Worm (Caenorhabditis elegans) whole organism, L1 larva: ENCODE results near the gene uda-1.

ENCODE experiments used
- C16A3.4 ChIP-seq: fragments of 150-350 bp; optimal IDR thresholded peaks from 2 replicates; lab custom pipeline; 2014; ENCODE audit warnings: missing biosample characterization, missing genetic modification characterization
- C34B4.2 ChIP-seq: sonication (generic microtip); optimal IDR thresholded peaks from 2 replicates; lab custom pipeline; 2017; ENCODE audit warnings: mild to moderate bottlenecking, missing genetic modification characterization, missing compliant biosample characterization
- aly-2 ChIP-seq: fragments of 150-350 bp; optimal IDR thresholded peaks from 2 replicates; lab custom pipeline; 2014; ENCODE audit warnings: missing biosample characterization, missing genetic modification characterization
- ama-1 ChIP-seq: fragments of 150-350 bp; optimal IDR thresholded peaks from 2 replicates; lab custom pipeline; 2014
- blmp-1 ChIP-seq: fragments of 150-350 bp; optimal IDR thresholded peaks from 2 replicates; lab custom pipeline; 2014; ENCODE audit warnings: missing biosample characterization, missing genetic modification characterization
- ceh-63 ChIP-seq: fragments of 200-800 bp; sonication (Bioruptor generic); optimal IDR thresholded peaks from 2 replicates; lab custom pipeline; 2018; ENCODE audit warnings: mild to moderate bottlenecking, missing genetic modification characterization, missing compliant biosample characterization
- ceh-82 ChIP-seq, 3 experiments: fragments of 150-350 bp in 1 of 3; sonication (generic microtip) in 2 of 3; optimal IDR thresholded peaks; 2 replicates each; lab custom pipeline; 2014 to 2017; ENCODE audit warnings: missing biosample characterization in 3 of 3, missing genetic modification characterization in 3 of 3
- ceh-90 ChIP-seq: sonication (generic microtip); optimal IDR thresholded peaks from 2 replicates; lab custom pipeline; 2016; ENCODE audit warnings: missing genetic modification characterization, missing compliant biosample characterization
- ces-1 ChIP-seq: fragments of 150-350 bp; optimal IDR thresholded peaks from 2 replicates; lab custom pipeline; 2014; ENCODE audit warnings: missing biosample characterization, missing genetic modification reagents, missing genetic modification characterization
- dpl-1 ChIP-seq, 3 experiments: fragments of 150-350 bp in 2 of 3; sonication (generic microtip) in 1 of 3; optimal IDR thresholded peaks; 2 replicates each; lab custom pipeline; 2014 to 2017; ENCODE audit warnings: missing biosample characterization in 3 of 3, missing genetic modification characterization in 3 of 3, missing genetic modification reagents in 3 of 3
- dsc-1 ChIP-seq: sonication (generic microtip); optimal IDR thresholded peaks from 2 replicates; lab custom pipeline; 2016; ENCODE audit warnings: mild to moderate bottlenecking, missing genetic modification characterization, missing compliant biosample characterization
- efl-1 ChIP-seq, 4 experiments: fragments of 150-350 bp; optimal IDR thresholded peaks in 3 of 4; peaks in 1 of 4; 1 replicate in 1 of 4; 2 replicates in 3 of 4; lab custom pipeline; 2014; ENCODE audit warnings: missing biosample characterization in 2 of 4, missing genetic modification characterization in 2 of 4, missing genetic modification reagents in 2 of 4
- efl-3 ChIP-seq: fragments of 200-800 bp; sonication (Bioruptor generic); optimal IDR thresholded peaks from 2 replicates; lab custom pipeline; 2018; ENCODE audit warnings: mild to moderate bottlenecking, missing genetic modification characterization, missing compliant biosample characterization
- egl-27 ChIP-seq, 2 experiments: fragments of 150-350 bp in 1 of 2; sonication (generic microtip); optimal IDR thresholded peaks; 3 replicates each; lab custom pipeline; 2017 to 2018; ENCODE audit warnings: missing biosample characterization in 2 of 2, missing genetic modification characterization in 2 of 2, missing genetic modification reagents in 2 of 2
- elt-2 ChIP-seq: sonication (generic microtip); optimal IDR thresholded peaks from 2 replicates; lab custom pipeline; 2016; ENCODE audit warnings: missing genetic modification characterization, mild to moderate bottlenecking, inconsistent platforms, missing compliant biosample characterization, missing genetic modification reagents
- elt-3 ChIP-seq, 6 experiments: fragments of 150-350 bp in 1 of 6; sonication (generic microtip); optimal IDR thresholded peaks; 2 replicates each; lab custom pipeline; 2017 to 2018; ENCODE audit warnings: missing biosample characterization in 6 of 6, missing genetic modification characterization in 6 of 6, inconsistent platforms in 1 of 6
- fkh-8 ChIP-seq: sonication (generic microtip); optimal IDR thresholded peaks from 2 replicates; lab custom pipeline; 2016; ENCODE audit warnings: mild to moderate bottlenecking, missing genetic modification characterization, missing compliant biosample characterization
- grh-1 ChIP-seq: fragments of 200-800 bp; sonication (Bioruptor generic); IDR thresholded peaks from 2 replicates; pipeline ENCODE4 v1.3.6; 2022; ENCODE audit warnings: missing genetic modification reagents, missing genetic modification characterization, missing compliant biosample characterization
- hlh-17 ChIP-seq: fragments of 200-800 bp; sonication (Bioruptor generic); optimal IDR thresholded peaks from 2 replicates; lab custom pipeline; 2018; ENCODE audit warnings: missing genetic modification characterization, mild to moderate bottlenecking, missing compliant biosample characterization, moderate library complexity, borderline replicate concordance
- irx-1 ChIP-seq: sonication (generic microtip); optimal IDR thresholded peaks from 2 replicates; lab custom pipeline; 2016; ENCODE audit warnings: missing genetic modification characterization, missing compliant biosample characterization
- lin-14 ChIP-seq: fragments of 200-800 bp; sonication (Bioruptor generic); optimal IDR thresholded peaks from 2 replicates; lab custom pipeline; 2018; ENCODE audit warnings: mild to moderate bottlenecking, missing genetic modification characterization, moderate library complexity, missing compliant biosample characterization
- lin-35 ChIP-seq, 2 experiments: fragments of 150-350 bp; optimal IDR thresholded peaks; 2 replicates each; lab custom pipeline; 2014; ENCODE audit warnings: missing biosample characterization in 2 of 2, missing genetic modification characterization in 2 of 2, missing genetic modification reagents in 2 of 2
- lir-3 ChIP-seq: sonication (generic microtip); optimal IDR thresholded peaks from 2 replicates; lab custom pipeline; 2016; ENCODE audit warnings: mild to moderate bottlenecking, missing genetic modification characterization, moderate library complexity, missing compliant biosample characterization; ENCODE audit not compliant: poor library complexity
- lsy-2 ChIP-seq, 2 experiments: fragments of 150-350 bp; optimal IDR thresholded peaks; 2 replicates each; lab custom pipeline; 2014; ENCODE audit warnings: missing biosample characterization in 2 of 2, missing genetic modification characterization in 2 of 2
- mef-2 ChIP-seq: fragments of 150-350 bp; optimal IDR thresholded peaks from 2 replicates; lab custom pipeline; 2014; ENCODE audit warnings: missing biosample characterization, missing genetic modification characterization
- nhr-12 ChIP-seq: sonication (generic microtip); optimal IDR thresholded peaks from 2 replicates; lab custom pipeline; 2017; ENCODE audit warnings: missing biosample characterization, missing genetic modification characterization
- nhr-19 ChIP-seq: fragments of 200-800 bp; sonication (Bioruptor generic); conservative IDR thresholded peaks from 2 replicates; pipeline ENCODE4 v1.3.6; 2022; ENCODE audit warnings: missing genetic modification characterization, missing compliant biosample characterization
- nhr-28 ChIP-seq: fragments of 150-350 bp; optimal IDR thresholded peaks from 2 replicates; lab custom pipeline; 2014; ENCODE audit warnings: missing biosample characterization, missing genetic modification characterization
- nhr-71 ChIP-seq: sonication (generic microtip); optimal IDR thresholded peaks from 2 replicates; lab custom pipeline; 2016; ENCODE audit warnings: mild to moderate bottlenecking, missing genetic modification characterization, moderate library complexity, missing compliant biosample characterization
- nhr-76 ChIP-seq: sonication (generic microtip); optimal IDR thresholded peaks from 2 replicates; lab custom pipeline; 2017; ENCODE audit warnings: missing biosample characterization, missing genetic modification characterization
- nhr-77 ChIP-seq: fragments of 150-350 bp; optimal IDR thresholded peaks from 2 replicates; lab custom pipeline; 2014; ENCODE audit warnings: missing biosample characterization, missing genetic modification characterization
- nhr-84 ChIP-seq: sonication (generic microtip); optimal IDR thresholded peaks from 2 replicates; lab custom pipeline; 2017; ENCODE audit warnings: missing biosample characterization, missing genetic modification characterization
- nhr-85 ChIP-seq: sonication (generic microtip); peaks from one replicate; lab custom pipeline; 2016; ENCODE audit warnings: missing genetic modification characterization, inconsistent platforms, missing compliant biosample characterization
- nhr-90 ChIP-seq: sonication (generic microtip); optimal IDR thresholded peaks from 2 replicates; lab custom pipeline; 2016; ENCODE audit warnings: mild to moderate bottlenecking, missing genetic modification characterization, missing compliant biosample characterization; ENCODE audit not compliant: poor library complexity
- pag-3 ChIP-seq: sonication (generic microtip); optimal IDR thresholded peaks from 2 replicates; lab custom pipeline; 2017; ENCODE audit warnings: missing genetic modification characterization, mild to moderate bottlenecking, missing compliant biosample characterization, antibody characterized with exemption, borderline replicate concordance; ENCODE audit not compliant: insufficient read depth
- pqm-1 ChIP-seq: sonication (generic microtip); optimal IDR thresholded peaks from 3 replicates; lab custom pipeline; 2017; ENCODE audit warnings: missing biosample characterization, missing genetic modification characterization
- rnt-1 ChIP-seq: sonication (generic microtip); optimal IDR thresholded peaks from 2 replicates; lab custom pipeline; 2016; ENCODE audit warnings: mild to moderate bottlenecking, missing genetic modification characterization, moderate library complexity, missing compliant biosample characterization
- snu-23 ChIP-seq: sonication (generic microtip); optimal IDR thresholded peaks from 2 replicates; lab custom pipeline; 2016; ENCODE audit warnings: missing genetic modification characterization, missing compliant biosample characterization
- tlp-1 ChIP-seq: fragments of 150-350 bp; optimal IDR thresholded peaks from 2 replicates; lab custom pipeline; 2014; ENCODE audit warnings: missing biosample characterization, missing genetic modification characterization
- unc-130 ChIP-seq: fragments of 150-350 bp; optimal IDR thresholded peaks from 2 replicates; lab custom pipeline; 2017; ENCODE audit warnings: missing biosample characterization, missing genetic modification characterization, inconsistent platforms
- unc-30 ChIP-seq: sonication (generic microtip); optimal IDR thresholded peaks from 2 replicates; lab custom pipeline; 2017; ENCODE audit warnings: missing biosample characterization, missing genetic modification characterization
- vab-15 ChIP-seq: sonication (generic microtip); optimal IDR thresholded peaks from 2 replicates; lab custom pipeline; 2017; ENCODE audit warnings: missing genotype, mild to moderate bottlenecking, missing genetic modification characterization, missing compliant biosample characterization
- zip-4 ChIP-seq: fragments of 200-800 bp; sonication (Bioruptor generic); optimal IDR thresholded peaks from 2 replicates; lab custom pipeline; 2018; ENCODE audit warnings: mild to moderate bottlenecking, missing genetic modification characterization, moderate library complexity, missing compliant biosample characterization
- ztf-4 ChIP-seq: fragments of 150-350 bp; optimal IDR thresholded peaks from 2 replicates; lab custom pipeline; 2014; ENCODE audit warnings: missing biosample characterization, missing genetic modification characterization

uda-1 gene

ce11 chrV:10012639-10013038, 8.1 kb downstream of the uda-1 start:
- no peak for TF ChIP-seq mef-2 (tag; lab: Kevin White, UChicago)
- TF ChIP-seq pag-3 (tag; lab: Kevin White, UChicago) = peak; percentile 41
- peak in 1 of 2 experiments; percentile 33 for TF ChIP-seq lin-35 (GFP tag; optimal IDR thresholded peaks at IDR 0.05; lab: Kevin White, UChicago)
- TF ChIP-seq nhr-84 (tag; lab: Kevin White, UChicago) = no peak
- no peak for TF ChIP-seq nhr-28 (tag; lab: Kevin White, UChicago)
- TF ChIP-seq elt-3 (tag; optimal IDR thresholded peaks at IDR 0.05; lab: Kevin White, UChicago) = peak in 5 of 6 experiments; percentile 71 to 98 (median 80)
- TF ChIP-seq elt-2 (tag; lab: Kevin White, UChicago) = peak; percentile 42
- peak; percentile 42 for TF ChIP-seq lin-14 (GFP tag; lab: Kevin White, UChicago)
- TF ChIP-seq blmp-1 (tag; lab: Kevin White, UChicago) = peak; percentile 65

ce11 chrV:10018291-10018690, 13.7 kb downstream of the uda-1 start:
- TF ChIP-seq ama-1 (lab: Kevin White, UChicago) (no peak), C34B4.2 (no peak), elt-3 (tag; optimal IDR thresholded peaks at IDR 0.05; lab: Kevin White, UChicago) (no peak), C16A3.4 (tag; lab: Kevin White, UChicago) (no peak), nhr-12 (no peak), irx-1 (tag; lab: Kevin White, UChicago) (no peak), ztf-4 (no peak), unc-130 (tag; lab: Kevin White, UChicago) (no peak), aly-2 (no peak)
- TF ChIP-seq, all 84 proteins: peak for 0

ce11 chrV:10019083-10019624, 14.6 kb downstream of the uda-1 start:
- TF ChIP-seq irx-1 (tag; lab: Kevin White, UChicago) (no peak), nhr-85 (tag; lab: Kevin White, UChicago) (no peak), snu-23 (GFP tag; lab: Kevin White, UChicago) (no peak), nhr-76 (tag; lab: Kevin White, UChicago) (no peak), pqm-1 (tag; lab: Kevin White, UChicago) (no peak), grh-1 (no peak), zip-4 (GFP tag; lab: Kevin White, UChicago) (no peak)

ce11 chrV:10019934-10020333, 15.4 kb downstream of the uda-1 start:
- TF ChIP-seq C16A3.4 (tag; lab: Kevin White, UChicago) (no peak), vab-15 (no peak), efl-3 (no peak), lin-14 (GFP tag; lab: Kevin White, UChicago) (peak; percentile 74), nhr-84 (tag; lab: Kevin White, UChicago) (no peak), ces-1 (GFP tag; lab: Kevin White, UChicago) (no peak), lin-35 (GFP tag; optimal IDR thresholded peaks at IDR 0.05; lab: Kevin White, UChicago) (peak in 1 of 2 experiments; percentile 5), ceh-63 (no peak), egl-27 (tag; optimal IDR thresholded peaks at IDR 0.05; lab: Kevin White, UChicago) (no peak), tlp-1 (tag; lab: Kevin White, UChicago) (no peak), ceh-82 (tag; optimal IDR thresholded peaks at IDR 0.05; lab: Kevin White, UChicago) (no peak), efl-1 (optimal IDR thresholded peaks at IDR 0.05; lab: Kevin White, UChicago) (no peak), efl-1 (GFP tag; optimal IDR thresholded peaks at IDR 0.05 in 1 of 2; lab: Kevin White, UChicago) (no peak), mef-2 (tag; lab: Kevin White, UChicago) (no peak), lir-3 (tag; lab: Kevin White, UChicago) (no peak), snu-23 (GFP tag; lab: Kevin White, UChicago) (peak; percentile 38), hlh-17 (GFP tag; lab: Kevin White, UChicago) (no peak), unc-30 (no peak), nhr-19 (GFP tag; lab: Robert Waterston, UW) (no peak), dsc-1 (no peak), fkh-8 (peak; percentile 52), nhr-71 (tag; lab: Kevin White, UChicago) (peak; percentile 43), lsy-2 (tag; optimal IDR thresholded peaks at IDR 0.05; lab: Kevin White, UChicago) (peak in 1 of 2 experiments; percentile 28), rnt-1 (tag; lab: Kevin White, UChicago) (no peak), ceh-90 (tag; lab: Kevin White, UChicago) (no peak), grh-1 (no peak), blmp-1 (tag; lab: Kevin White, UChicago) (no peak), unc-130 (tag; lab: Kevin White, UChicago) (no peak), nhr-77 (tag; lab: Kevin White, UChicago) (no peak), dpl-1 (GFP tag; optimal IDR thresholded peaks at IDR 0.05; lab: Kevin White, UChicago) (peak in 1 of 3 experiments; percentile 7), nhr-90 (tag; lab: Kevin White, UChicago) (no peak)
